Fruit fly (Drosophila melanogaster): ENCODE data around the gene CG12268.
A peak's percentile ranks its signal among the peaks of the same experiment; 100 is the strongest.

dm6 chr3R:23921701-23922501 is 26.3 kb downstream of the CG12268 start:
- TF ChIP-seq CG6808 (GFP tag; optimal IDR thresholded peaks at IDR 0.05) (no peak), OdsH (GFP tag; optimal IDR thresholded peaks at IDR 0.05) (peak; percentile 68), CG3919 (GFP tag; optimal IDR thresholded peaks at IDR 0.05) (peak; percentile 42)
